Worm (Caenorhabditis elegans): ENCODE results near the gene F56D1.1.

The F56D1.1 gene

ce11 chrII:5511417-5512353, 33.3 kb downstream of the F56D1.1 start (continued):
- TF ChIP-seq rec-8 (tag; optimal IDR thresholded peaks at IDR 0.05), result peak in 1 of 2 experiments; percentile 24
- 0 out of 2 replicates have a peak, but pooled peaks have one; percentile 22 for TF ChIP-seq ztf-28 (GFP tag; IDR thresholded peaks at IDR 0.05)
- TF ChIP-seq attf-5 (GFP tag; optimal IDR thresholded peaks at IDR 0.05), result peak; percentile 1
- no peak for TF ChIP-seq ceh-58 (GFP tag; IDR thresholded peaks at IDR 0.05)
- peak; percentile 90 for TF ChIP-seq madf-6 (GFP tag; IDR thresholded peaks at IDR 0.05)
- peak; percentile 50 for TF ChIP-seq him-1 (tag; optimal IDR thresholded peaks at IDR 0.05)
- TF ChIP-seq madf-8 (GFP tag; conservative IDR thresholded peaks at IDR 0.05), result peak; percentile 88
- TF ChIP-seq lsl-1 (GFP tag; optimal IDR thresholded peaks at IDR 0.05), result peak; percentile 45

- TF ChIP-seq cebp-1 (GFP tag; IDR thresholded peaks at IDR 0.05) (no peak), cebp-1 (tag; optimal IDR thresholded peaks at IDR 0.05) (no peak), let-607 (tag; optimal IDR thresholded peaks at IDR 0.05) (peak; percentile 88 to 93), dox-1 (GFP tag; IDR thresholded peaks at IDR 0.05) (no peak), ZK185.1 (tag; optimal IDR thresholded peaks at IDR 0.05; ENCODE audit: poor library complexity, severe bottlenecking) (no peak), pha-4 (tag; optimal IDR thresholded peaks at IDR 0.05) (no peak), ztf-22 (GFP tag; optimal IDR thresholded peaks at IDR 0.05) (no peak), dpff-1 (tag; optimal IDR thresholded peaks at IDR 0.05) (no peak), repo-1 (tag; optimal IDR thresholded peaks at IDR 0.05) (no peak), Y56A3A.18 (GFP tag; IDR thresholded peaks at IDR 0.05) (no peak), hlh-12 (tag; optimal IDR thresholded peaks at IDR 0.05) (no peak), cebp-2 (GFP tag; IDR thresholded peaks at IDR 0.05) (no peak), D2030.7 (GFP tag; IDR thresholded peaks at IDR 0.05) (no peak), K12H6.12 (tag; optimal IDR thresholded peaks at IDR 0.05) (no peak), lin-40 (tag; optimal IDR thresholded peaks at IDR 0.05) (no peak), bed-2 (GFP tag; IDR thresholded peaks at IDR 0.05) (no peak), tlf-1 (GFP tag; optimal IDR thresholded peaks at IDR 0.05) (no peak), nhr-80 (tag; optimal IDR thresholded peaks at IDR 0.05) (peak; percentile 90), atf-7 (tag; optimal IDR thresholded peaks at IDR 0.05) (peak; percentile 78), unc-62 (GFP tag; optimal IDR thresholded peaks at IDR 0.05) (peak; percentile 34), madf-10 (tag; optimal IDR thresholded peaks at IDR 0.05) (no peak), ztf-25 (GFP tag; IDR thresholded peaks at IDR 0.05) (no peak), aptf-2 (GFP tag; conservative IDR thresholded peaks at IDR 0.05) (no peak), B0035.1 (tag; optimal IDR thresholded peaks at IDR 0.05) (no peak)
These were observed 34.2 kb downstream of the F56D1.1 start for ce11 chrII:5512473-5513097.

- TF ChIP-seq F33H1.4 (GFP tag; IDR thresholded peaks at IDR 0.05) (no peak), egl-44 (GFP tag; IDR thresholded peaks at IDR 0.05) (no peak), nhr-80 (tag; optimal IDR thresholded peaks at IDR 0.05) (peak; percentile 24)
These were observed 36.4 kb downstream of the F56D1.1 start, which contains the start of gene sahd-1 for ce11 chrII:5514846-5515245. Gene sahd-1 (minus strand): TSS chrII:5514945.
